Worm (Caenorhabditis elegans): ENCODE measurements around the gene H06H21.8.

The H06H21.8 gene

DNA sequence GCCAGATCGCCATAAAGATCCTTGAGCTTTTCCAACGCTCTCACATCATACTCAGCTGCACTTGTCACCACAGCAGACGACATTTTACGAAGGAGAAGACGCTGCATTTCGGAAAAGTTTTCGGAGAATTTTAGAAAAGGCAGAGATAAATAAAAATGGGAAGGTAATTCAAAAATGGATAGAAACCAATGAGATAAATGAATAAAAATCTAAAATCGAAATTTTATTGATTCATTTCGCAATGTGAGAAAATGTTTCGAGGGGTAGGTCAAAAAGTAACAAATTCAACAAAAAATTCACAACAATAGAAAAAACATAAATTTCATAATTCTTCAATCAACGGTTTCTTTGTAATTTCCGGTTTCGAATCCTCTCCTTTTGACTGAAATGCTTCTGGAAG lies 14.4 kb downstream of the H06H21.8 start, which contains the start of gene dpf-5:
TSS of gene dpf-5 (minus strand) at position 101 of the 400 bp plus-strand sequence.
- TF ChIP-seq ceh-6 (GFP tag; optimal IDR thresholded peaks at IDR 0.05), result no peak
- no peak for TF ChIP-seq F13H6.1 (tag; optimal IDR thresholded peaks at IDR 0.05)
- TF ChIP-seq nhr-11 (tag; optimal IDR thresholded peaks at IDR 0.05), result no peak
- TF ChIP-seq madf-2 (tag; optimal IDR thresholded peaks at IDR 0.05), result no peak
- no peak for TF ChIP-seq ama-1 (optimal IDR thresholded peaks at IDR 0.05)
- TF ChIP-seq ceh-34 (tag; optimal IDR thresholded peaks at IDR 0.05), result no peak
- no peak for TF ChIP-seq ceh-9 (tag; optimal IDR thresholded peaks at IDR 0.05)
- TF ChIP-seq che-1 (tag; optimal IDR thresholded peaks at IDR 0.05), result no peak
- TF ChIP-seq ref-2 (tag; optimal IDR thresholded peaks at IDR 0.05), result no peak
- TF ChIP-seq K02D7.2 (tag; optimal IDR thresholded peaks at IDR 0.05), result no peak
- no peak for TF ChIP-seq sox-4 (tag; optimal IDR thresholded peaks at IDR 0.05)

DNA sequence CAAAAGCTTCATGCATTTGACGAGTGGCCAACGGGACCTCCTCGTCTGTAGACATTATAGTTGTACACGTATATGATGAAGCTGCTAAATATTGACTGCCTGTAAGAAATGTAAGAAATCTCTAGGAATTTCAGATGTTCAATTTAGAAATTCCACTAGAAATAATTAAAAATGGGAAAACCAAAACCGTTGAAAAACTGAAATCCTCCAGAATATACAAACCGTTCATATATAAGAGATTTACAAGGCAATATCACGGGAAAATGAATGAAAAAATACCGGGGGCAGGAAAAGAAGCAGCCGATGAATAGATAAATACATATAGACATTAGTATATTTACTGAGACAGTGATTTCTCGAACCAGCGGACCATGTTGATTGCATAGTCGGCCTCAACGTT lies 18.4 kb downstream of the H06H21.8 start, which contains the start of gene dpf-7:
TSS of gene dpf-7 (minus strand) at position 101 of the 400 bp plus-strand sequence.
- TF ChIP-seq nhr-232 (tag; optimal IDR thresholded peaks at IDR 0.05) (no peak), pqm-1 (tag; optimal IDR thresholded peaks at IDR 0.05) (no peak), ceh-45 (GFP tag; IDR thresholded peaks at IDR 0.05) (no peak), hlh-30 (tag; optimal IDR thresholded peaks at IDR 0.05; ENCODE audit: insufficient read depth) (no peak), eyg-1 (tag; optimal IDR thresholded peaks at IDR 0.05) (no peak), lin-11 (tag; optimal IDR thresholded peaks at IDR 0.05) (no peak), npax-4 (tag; optimal IDR thresholded peaks at IDR 0.05) (no peak), C38D4.7 (GFP tag; optimal IDR thresholded peaks at IDR 0.05) (no peak), ttx-3 (tag; optimal IDR thresholded peaks at IDR 0.05) (no peak), T23F11.4 (GFP tag; optimal IDR thresholded peaks at IDR 0.05) (no peak), ceh-18 (tag; optimal IDR thresholded peaks at IDR 0.05) (no peak), unc-55 (GFP tag; optimal IDR thresholded peaks at IDR 0.05) (no peak), unc-42 (tag; optimal IDR thresholded peaks at IDR 0.05) (no peak)

DNA sequence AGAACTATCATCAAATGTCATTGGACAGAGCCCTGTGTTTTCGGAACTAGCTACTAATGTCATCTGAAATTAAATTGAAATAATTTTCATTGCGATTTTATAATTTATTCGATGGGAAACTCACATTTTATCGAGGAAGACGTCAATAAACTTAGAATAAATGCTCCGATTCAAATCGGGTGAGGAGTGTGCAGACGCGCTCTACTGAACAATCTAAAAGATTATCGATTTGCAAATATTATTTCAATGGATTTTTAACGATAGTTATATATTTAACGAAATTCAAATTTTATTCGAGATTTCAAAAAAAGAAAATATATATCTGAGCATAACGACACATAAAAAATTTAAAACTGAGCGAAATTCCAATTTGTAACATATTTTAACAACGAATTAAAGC lies 21.8 kb downstream of the H06H21.8 start, which contains the start of gene eor-1:
TSS of gene eor-1 (minus strand) at position 65 of the 400 bp plus-strand sequence.
- TF ChIP-seq che-1 (tag; optimal IDR thresholded peaks at IDR 0.05), result no peak
- TF ChIP-seq lim-6 (tag; optimal IDR thresholded peaks at IDR 0.05), result no peak
- peak; percentile 45 for TF ChIP-seq nfya-1 (tag; optimal IDR thresholded peaks at IDR 0.05)
- TF ChIP-seq ceh-48 (tag; optimal IDR thresholded peaks at IDR 0.05), result peak; percentile 93
- TF ChIP-seq ceh-31 (tag; optimal IDR thresholded peaks at IDR 0.05), result peak; percentile 39
- TF ChIP-seq ahr-1 (tag; optimal IDR thresholded peaks at IDR 0.05), result no peak
- no peak for TF ChIP-seq ceh-14 (tag; optimal IDR thresholded peaks at IDR 0.05)
- no peak for TF ChIP-seq gmeb-2 (tag; optimal IDR thresholded peaks at IDR 0.05)
- no peak for TF ChIP-seq ref-2 (tag; optimal IDR thresholded peaks at IDR 0.05)
- TF ChIP-seq fkh-10 (GFP tag; optimal IDR thresholded peaks at IDR 0.05), result no peak
- TF ChIP-seq K02D7.2 (tag; optimal IDR thresholded peaks at IDR 0.05), result no peak
- TF ChIP-seq elt-2 (tag; optimal IDR thresholded peaks at IDR 0.05), result no peak
- no peak for TF ChIP-seq tbx-7 (tag; optimal IDR thresholded peaks at IDR 0.05)
- TF ChIP-seq pros-1 (tag; optimal IDR thresholded peaks at IDR 0.05), result no peak
- TF ChIP-seq sox-4 (tag; optimal IDR thresholded peaks at IDR 0.05), result no peak
- no peak for TF ChIP-seq pha-2 (tag; optimal IDR thresholded peaks at IDR 0.05)
- no peak for TF ChIP-seq syd-9 (tag; optimal IDR thresholded peaks at IDR 0.05)
- no peak for TF ChIP-seq madf-2 (tag; optimal IDR thresholded peaks at IDR 0.05)
- no peak for TF ChIP-seq nhr-232 (tag; optimal IDR thresholded peaks at IDR 0.05)
- TF ChIP-seq C38D4.7 (GFP tag; optimal IDR thresholded peaks at IDR 0.05), result no peak
- TF ChIP-seq ceh-34 (tag; optimal IDR thresholded peaks at IDR 0.05), result peak; percentile 9
- TF ChIP-seq pha-4 (tag; optimal IDR thresholded peaks at IDR 0.05), result no peak
- no peak for TF ChIP-seq ceh-2 (tag; optimal IDR thresholded peaks at IDR 0.05)
- TF ChIP-seq unc-42 (tag; optimal IDR thresholded peaks at IDR 0.05), result peak; percentile 26
- TF ChIP-seq nhr-11 (tag; optimal IDR thresholded peaks at IDR 0.05), result no peak

All from whole organism, late embryonic.